Worm (Caenorhabditis elegans): ENCODE data around the gene F17H10.4.

Gene F17H10.4

ce11 chrX:13126420-13126819 lies at the start of gene F17H10.4:
Gene F17H10.4, minus strand, starts transcription at chrX:13126520.
- TF ChIP-seq snpc-4 (tag; optimal IDR thresholded peaks at IDR 0.05) (no peak), R02D3.7 (tag; optimal IDR thresholded peaks at IDR 0.05) (no peak), egl-5 (tag; optimal IDR thresholded peaks at IDR 0.05) (no peak), nhr-76 (tag; optimal IDR thresholded peaks at IDR 0.05) (no peak), mdl-1 (tag; optimal IDR thresholded peaks at IDR 0.05) (no peak), ZK546.5 (tag; optimal IDR thresholded peaks at IDR 0.05) (no peak)

- TF ChIP-seq lsy-12 (tag; optimal IDR thresholded peaks at IDR 0.05) (no peak), elt-1 (tag; optimal IDR thresholded peaks at IDR 0.05) (no peak), ama-1 (optimal IDR thresholded peaks at IDR 0.05) (no peak), nhr-237 (tag; optimal IDR thresholded peaks at IDR 0.05) (no peak), pqm-1 (tag; optimal IDR thresholded peaks at IDR 0.05) (no peak), aly-2 (tag; optimal IDR thresholded peaks at IDR 0.05) (no peak), ztf-4 (tag; optimal IDR thresholded peaks at IDR 0.05) (no peak), pha-4 (tag; optimal IDR thresholded peaks at IDR 0.05) (no peak), elt-2 (tag; optimal IDR thresholded peaks at IDR 0.05) (no peak), sea-2 (GFP tag; optimal IDR thresholded peaks at IDR 0.05) (no peak), jun-1 (tag; optimal IDR thresholded peaks at IDR 0.05) (no peak)
Observed at ce11 chrX:13174437-13174836, 48.1 kb upstream of the F17H10.4 start.

- TF ChIP-seq lin-15B (tag; optimal IDR thresholded peaks at IDR 0.05), result peak; percentile 24
- no peak for TF ChIP-seq R02D3.7 (tag; optimal IDR thresholded peaks at IDR 0.05)
- TF ChIP-seq zag-1 (tag; optimal IDR thresholded peaks at IDR 0.05), result no peak
- peak; percentile 3 for TF ChIP-seq lsy-12 (tag; optimal IDR thresholded peaks at IDR 0.05)
- TF ChIP-seq ama-1 (optimal IDR thresholded peaks at IDR 0.05), result no peak
- TF ChIP-seq tbx-2 (tag; optimal IDR thresholded peaks at IDR 0.05), result no peak
- TF ChIP-seq nfya-1 (tag; optimal IDR thresholded peaks at IDR 0.05; ENCODE audit: insufficient read depth), result peak; percentile 50
- peak; percentile 5 for TF ChIP-seq fkh-10 (GFP tag; optimal IDR thresholded peaks at IDR 0.05)
- peak; percentile 64 for TF ChIP-seq hmg-11 (tag; optimal IDR thresholded peaks at IDR 0.05)
- TF ChIP-seq lin-39 (tag; optimal IDR thresholded peaks at IDR 0.05), result peak; percentile 5
Observed at ce11 chrX:13171206-13171605, 44.9 kb upstream of the F17H10.4 start.

- TF ChIP-seq nhr-77 (tag; optimal IDR thresholded peaks at IDR 0.05), result no peak
- TF ChIP-seq tbx-2 (tag; optimal IDR thresholded peaks at IDR 0.05), result no peak
- TF ChIP-seq ceh-82 (tag; optimal IDR thresholded peaks at IDR 0.05), result no peak
- no peak for TF ChIP-seq elt-3 (tag; optimal IDR thresholded peaks at IDR 0.05)
- TF ChIP-seq ztf-11 (tag; optimal IDR thresholded peaks at IDR 0.05), result no peak
- TF ChIP-seq lin-39 (tag; optimal IDR thresholded peaks at IDR 0.05), result no peak
- no peak for TF ChIP-seq sea-2 (GFP tag; optimal IDR thresholded peaks at IDR 0.05)
- no peak for TF ChIP-seq jun-1 (tag; optimal IDR thresholded peaks at IDR 0.05)
- no peak for TF ChIP-seq mml-1 (tag; optimal IDR thresholded peaks at IDR 0.05)
- no peak for TF ChIP-seq daf-12 (tag; optimal IDR thresholded peaks at IDR 0.05)
- no peak for TF ChIP-seq pha-4 (tag; optimal IDR thresholded peaks at IDR 0.05)
- no peak for TF ChIP-seq nhr-237 (tag; optimal IDR thresholded peaks at IDR 0.05)
- no peak for TF ChIP-seq fkh-10 (GFP tag; optimal IDR thresholded peaks at IDR 0.05)
- no peak for TF ChIP-seq ceh-16 (tag; optimal IDR thresholded peaks at IDR 0.05)
- no peak for TF ChIP-seq eor-1 (tag; optimal IDR thresholded peaks at IDR 0.05)
- no peak for TF ChIP-seq lsy-12 (tag; optimal IDR thresholded peaks at IDR 0.05)
- TF ChIP-seq aly-2 (tag; optimal IDR thresholded peaks at IDR 0.05), result no peak
- no peak for TF ChIP-seq ama-1 (optimal IDR thresholded peaks at IDR 0.05)
Observed at ce11 chrX:13170804-13171203, 44.5 kb upstream of the F17H10.4 start.

- TF ChIP-seq nhr-76 (tag; optimal IDR thresholded peaks at IDR 0.05), result no peak
- no peak for TF ChIP-seq ceh-16 (tag; optimal IDR thresholded peaks at IDR 0.05)
- TF ChIP-seq unc-39 (tag; optimal IDR thresholded peaks at IDR 0.05), result no peak
- no peak for TF ChIP-seq ceh-9 (tag; optimal IDR thresholded peaks at IDR 0.05)
- TF ChIP-seq lin-39 (tag; optimal IDR thresholded peaks at IDR 0.05), result no peak
- TF ChIP-seq nhr-77 (tag; optimal IDR thresholded peaks at IDR 0.05), result no peak
- TF ChIP-seq tbx-2 (tag; optimal IDR thresholded peaks at IDR 0.05), result no peak
- TF ChIP-seq R02D3.7 (tag; optimal IDR thresholded peaks at IDR 0.05), result no peak
- TF ChIP-seq aly-2 (tag; optimal IDR thresholded peaks at IDR 0.05), result no peak
- no peak for TF ChIP-seq snpc-4 (tag; optimal IDR thresholded peaks at IDR 0.05)
- TF ChIP-seq daf-12 (tag; optimal IDR thresholded peaks at IDR 0.05), result no peak
- TF ChIP-seq fkh-2 (tag; optimal IDR thresholded peaks at IDR 0.05), result no peak
- TF ChIP-seq pha-4 (tag; optimal IDR thresholded peaks at IDR 0.05), result no peak
- no peak for TF ChIP-seq nhr-12 (tag; optimal IDR thresholded peaks at IDR 0.05)
- no peak for TF ChIP-seq fos-1 (tag; optimal IDR thresholded peaks at IDR 0.05)
- TF ChIP-seq ZK546.5 (tag; optimal IDR thresholded peaks at IDR 0.05), result no peak
- no peak for TF ChIP-seq fkh-10 (GFP tag; optimal IDR thresholded peaks at IDR 0.05)
- TF ChIP-seq lin-15B (tag; optimal IDR thresholded peaks at IDR 0.05), result no peak
- no peak for TF ChIP-seq nhr-25 (tag; optimal IDR thresholded peaks at IDR 0.05)
Observed at ce11 chrX:13169975-13170374, 43.7 kb upstream of the F17H10.4 start, which contains the start of gene mob-2. Gene mob-2, minus strand, starts transcription at chrX:13170075.
